Worm (Caenorhabditis elegans) whole organism, L1 larva: Measurements from ENCODE around the gene nspc-12.
A peak's percentile ranks its signal among the peaks of the same experiment; 100 is the strongest.

Source experiments
- C16A3.4 ChIP-seq: fragments of 150-350 bp; optimal IDR thresholded peaks from 2 replicates; lab custom pipeline; 2014; ENCODE audit warnings: missing biosample characterization, missing genetic modification characterization
- C34B4.2 ChIP-seq: sonication (generic microtip); optimal IDR thresholded peaks from 2 replicates; lab custom pipeline; 2017; ENCODE audit warnings: mild to moderate bottlenecking, missing genetic modification characterization, missing compliant biosample characterization
- aha-1 ChIP-seq: fragments of 150-350 bp; optimal IDR thresholded peaks from 2 replicates; lab custom pipeline; 2014; ENCODE audit warnings: missing biosample characterization, missing genetic modification characterization
- blmp-1 ChIP-seq: fragments of 150-350 bp; optimal IDR thresholded peaks from 2 replicates; lab custom pipeline; 2014; ENCODE audit warnings: missing biosample characterization, missing genetic modification characterization
- ceh-8 ChIP-seq: fragments of 200-800 bp; sonication (Bioruptor generic); optimal IDR thresholded peaks from 2 replicates; lab custom pipeline; 2018; ENCODE audit warnings: mild to moderate bottlenecking, missing genetic modification characterization, moderate library complexity, missing compliant biosample characterization
- ceh-88 ChIP-seq: fragments of 200-800 bp; sonication (Bioruptor generic); IDR thresholded peaks from 2 replicates; pipeline ENCODE4 v1.3.6; 2022; ENCODE audit warnings: missing genetic modification characterization, missing compliant biosample characterization
- dpl-1 ChIP-seq, 3 experiments: fragments of 150-350 bp in 2 of 3; sonication (generic microtip) in 1 of 3; optimal IDR thresholded peaks; 2 replicates each; lab custom pipeline; 2014 to 2017; ENCODE audit warnings: missing biosample characterization in 3 of 3, missing genetic modification characterization in 3 of 3, missing genetic modification reagents in 3 of 3
- dsc-1 ChIP-seq: sonication (generic microtip); optimal IDR thresholded peaks from 2 replicates; lab custom pipeline; 2016; ENCODE audit warnings: mild to moderate bottlenecking, missing genetic modification characterization, missing compliant biosample characterization
- efl-1 ChIP-seq, 4 experiments: fragments of 150-350 bp; optimal IDR thresholded peaks in 3 of 4; peaks in 1 of 4; 1 replicate in 1 of 4; 2 replicates in 3 of 4; lab custom pipeline; 2014; ENCODE audit warnings: missing biosample characterization in 2 of 4, missing genetic modification characterization in 2 of 4, missing genetic modification reagents in 2 of 4
- efl-3 ChIP-seq: fragments of 200-800 bp; sonication (Bioruptor generic); optimal IDR thresholded peaks from 2 replicates; lab custom pipeline; 2018; ENCODE audit warnings: mild to moderate bottlenecking, missing genetic modification characterization, missing compliant biosample characterization
- fkh-8 ChIP-seq: sonication (generic microtip); optimal IDR thresholded peaks from 2 replicates; lab custom pipeline; 2016; ENCODE audit warnings: mild to moderate bottlenecking, missing genetic modification characterization, missing compliant biosample characterization
- hlh-17 ChIP-seq: fragments of 200-800 bp; sonication (Bioruptor generic); optimal IDR thresholded peaks from 2 replicates; lab custom pipeline; 2018; ENCODE audit warnings: missing genetic modification characterization, mild to moderate bottlenecking, missing compliant biosample characterization, moderate library complexity, borderline replicate concordance
- hlh-4 ChIP-seq: sonication (generic microtip); optimal IDR thresholded peaks from 2 replicates; lab custom pipeline; 2016; ENCODE audit warnings: mild to moderate bottlenecking, missing genetic modification characterization, missing compliant biosample characterization
- lin-14 ChIP-seq: fragments of 200-800 bp; sonication (Bioruptor generic); optimal IDR thresholded peaks from 2 replicates; lab custom pipeline; 2018; ENCODE audit warnings: mild to moderate bottlenecking, missing genetic modification characterization, moderate library complexity, missing compliant biosample characterization
- lin-35 ChIP-seq, 2 experiments: fragments of 150-350 bp; optimal IDR thresholded peaks; 2 replicates each; lab custom pipeline; 2014; ENCODE audit warnings: missing biosample characterization in 2 of 2, missing genetic modification characterization in 2 of 2, missing genetic modification reagents in 2 of 2
- mab-9 ChIP-seq: fragments of 200-800 bp; sonication (Bioruptor generic); IDR thresholded peaks from 2 replicates; pipeline ENCODE4 v1.3.6; 2022; ENCODE audit warnings: missing genetic modification reagents, missing genetic modification characterization, missing compliant biosample characterization
- mef-2 ChIP-seq: fragments of 150-350 bp; optimal IDR thresholded peaks from 2 replicates; lab custom pipeline; 2014; ENCODE audit warnings: missing biosample characterization, missing genetic modification characterization
- nhr-19 ChIP-seq: fragments of 200-800 bp; sonication (Bioruptor generic); conservative IDR thresholded peaks from 2 replicates; pipeline ENCODE4 v1.3.6; 2022; ENCODE audit warnings: missing genetic modification characterization, missing compliant biosample characterization
- nhr-20 ChIP-seq: sonication (generic microtip); optimal IDR thresholded peaks from 2 replicates; lab custom pipeline; 2016; ENCODE audit warnings: mild to moderate bottlenecking, missing genetic modification characterization, missing compliant biosample characterization
- nhr-237 ChIP-seq: fragments of 150-350 bp; optimal IDR thresholded peaks from 2 replicates; lab custom pipeline; 2014; ENCODE audit warnings: missing biosample characterization, missing genetic modification characterization
- nhr-28 ChIP-seq: fragments of 150-350 bp; optimal IDR thresholded peaks from 2 replicates; lab custom pipeline; 2014; ENCODE audit warnings: missing biosample characterization, missing genetic modification characterization
- nhr-71 ChIP-seq: sonication (generic microtip); optimal IDR thresholded peaks from 2 replicates; lab custom pipeline; 2016; ENCODE audit warnings: mild to moderate bottlenecking, missing genetic modification characterization, moderate library complexity, missing compliant biosample characterization
- nhr-77 ChIP-seq: fragments of 150-350 bp; optimal IDR thresholded peaks from 2 replicates; lab custom pipeline; 2014; ENCODE audit warnings: missing biosample characterization, missing genetic modification characterization
- pag-3 ChIP-seq: sonication (generic microtip); optimal IDR thresholded peaks from 2 replicates; lab custom pipeline; 2017; ENCODE audit warnings: missing genetic modification characterization, mild to moderate bottlenecking, missing compliant biosample characterization, antibody characterized with exemption, borderline replicate concordance; ENCODE audit not compliant: insufficient read depth
- pax-3 ChIP-seq: fragments of 200-800 bp; sonication (Bioruptor generic); optimal IDR thresholded peaks from 2 replicates; lab custom pipeline; 2018; ENCODE audit warnings: mild to moderate bottlenecking, missing genetic modification characterization, moderate library complexity, missing compliant biosample characterization
- pqm-1 ChIP-seq: sonication (generic microtip); optimal IDR thresholded peaks from 3 replicates; lab custom pipeline; 2017; ENCODE audit warnings: missing biosample characterization, missing genetic modification characterization
- skn-1 ChIP-seq: fragments of 150-350 bp; optimal IDR thresholded peaks from 2 replicates; lab custom pipeline; 2014; ENCODE audit warnings: missing biosample characterization, missing genetic modification characterization
- snu-23 ChIP-seq: sonication (generic microtip); optimal IDR thresholded peaks from 2 replicates; lab custom pipeline; 2016; ENCODE audit warnings: missing genetic modification characterization, missing compliant biosample characterization
- swsn-7 ChIP-seq: sonication (generic microtip); optimal IDR thresholded peaks from 2 replicates; lab custom pipeline; 2016; ENCODE audit warnings: missing genetic modification characterization, missing compliant biosample characterization
- unc-130 ChIP-seq: fragments of 150-350 bp; optimal IDR thresholded peaks from 2 replicates; lab custom pipeline; 2017; ENCODE audit warnings: missing biosample characterization, missing genetic modification characterization, inconsistent platforms
- zag-1 ChIP-seq: fragments of 150-350 bp; optimal IDR thresholded peaks from 2 replicates; lab custom pipeline; 2014; ENCODE audit warnings: missing biosample characterization, missing genetic modification characterization
- zip-4 ChIP-seq: fragments of 200-800 bp; sonication (Bioruptor generic); optimal IDR thresholded peaks from 2 replicates; lab custom pipeline; 2018; ENCODE audit warnings: mild to moderate bottlenecking, missing genetic modification characterization, moderate library complexity, missing compliant biosample characterization
- ztf-11 ChIP-seq, 2 experiments: sonication (generic microtip); optimal IDR thresholded peaks; 2 replicates each; lab custom pipeline; 2016 to 2017; ENCODE audit warnings: missing genetic modification characterization in 2 of 2, missing biosample characterization in 1 of 2, missing compliant biosample characterization in 1 of 2

nspc-12 gene

ce11 chrX:12335808-12336207 is 20.7 kb downstream of the nspc-12 start, which contains the start of gene srd-48:
Gene srd-48 (plus strand): TSS chrX:12336108.
- TF ChIP-seq ceh-88 (no peak), hlh-17 (GFP tag; lab: Kevin White, UChicago) (no peak), pag-3 (tag; lab: Kevin White, UChicago) (no peak), efl-1 (optimal IDR thresholded peaks at IDR 0.05; lab: Kevin White, UChicago) (no peak), efl-1 (GFP tag; optimal IDR thresholded peaks at IDR 0.05 in 1 of 2; lab: Kevin White, UChicago) (no peak), nhr-28 (no peak), dpl-1 (GFP tag; optimal IDR thresholded peaks at IDR 0.05; lab: Kevin White, UChicago) (no peak), swsn-7 (tag; lab: Kevin White, UChicago) (no peak), C16A3.4 (tag; lab: Kevin White, UChicago) (no peak)

ce11 chrX:12333479-12333878 is 23.0 kb downstream of the nspc-12 start, which contains the start of gene srd-47:
Gene srd-47 (plus strand): TSS chrX:12333642.
- TF ChIP-seq efl-1 (optimal IDR thresholded peaks at IDR 0.05; lab: Kevin White, UChicago) (no peak), efl-1 (GFP tag; optimal IDR thresholded peaks at IDR 0.05 in 1 of 2; lab: Kevin White, UChicago) (peak in 1 of 2 experiments; percentile 70), skn-1 (tag; lab: Kevin White, UChicago) (no peak)

ce11 chrX:12331795-12332194 is 24.7 kb downstream of the nspc-12 start, which contains the start of gene srd-46:
Gene srd-46 (plus strand): TSS chrX:12332095.
- TF ChIP-seq mef-2 (tag; lab: Kevin White, UChicago) (no peak), lin-14 (GFP tag; lab: Kevin White, UChicago) (no peak), lin-35 (GFP tag; optimal IDR thresholded peaks at IDR 0.05; lab: Kevin White, UChicago) (no peak), nhr-71 (tag; lab: Kevin White, UChicago) (peak; percentile 18), efl-3 (GFP tag; lab: Kevin White, UChicago) (no peak), ceh-8 (GFP tag; lab: Kevin White, UChicago) (no peak)

- TF ChIP-seq ztf-11 (tag; optimal IDR thresholded peaks at IDR 0.05; lab: Kevin White, UChicago) (no peak), mef-2 (tag; lab: Kevin White, UChicago) (no peak), pax-3 (tag; lab: Kevin White, UChicago) (no peak), nhr-77 (no peak)
These were observed 27.8 kb downstream of the nspc-12 start, which contains the start of gene srd-45 for ce11 chrX:12328676-12329075. Gene srd-45 (plus strand): TSS chrX:12328976.

- TF ChIP-seq lin-14 (GFP tag; lab: Kevin White, UChicago): no peak
- no peak for TF ChIP-seq nhr-77
- no peak for TF ChIP-seq nhr-20 (tag; lab: Kevin White, UChicago)
- no peak for TF ChIP-seq zip-4 (GFP tag; lab: Kevin White, UChicago)
- TF ChIP-seq pqm-1: no peak
- no peak for TF ChIP-seq dsc-1 (tag; lab: Kevin White, UChicago)
- no peak for TF ChIP-seq blmp-1 (tag; lab: Kevin White, UChicago)
- no peak for TF ChIP-seq hlh-17 (GFP tag; lab: Kevin White, UChicago)
- no peak for TF ChIP-seq C34B4.2 (tag; lab: Kevin White, UChicago)
These were observed 30.1 kb downstream of the nspc-12 start, which contains the start of gene srd-41 for ce11 chrX:12326424-12326823. Gene srd-41 (plus strand): TSS chrX:12326724.

- peak; percentile 44 for TF ChIP-seq fkh-8 (tag; lab: Kevin White, UChicago)
- TF ChIP-seq hlh-4: peak; percentile 19
- TF ChIP-seq lin-14 (GFP tag; lab: Kevin White, UChicago): no peak
These were observed 33.0 kb downstream of the nspc-12 start, which contains the start of gene srd-40 for ce11 chrX:12323439-12323838. Gene srd-40 (plus strand): TSS chrX:12323739.

- no peak for TF ChIP-seq snu-23 (GFP tag; lab: Kevin White, UChicago)
- no peak for TF ChIP-seq zag-1 (tag; lab: Kevin White, UChicago)
- TF ChIP-seq nhr-237 (tag; lab: Kevin White, UChicago): no peak
- no peak for TF ChIP-seq ceh-8 (GFP tag; lab: Kevin White, UChicago)
- no peak for TF ChIP-seq C34B4.2 (tag; lab: Kevin White, UChicago)
- no peak for TF ChIP-seq mab-9 (GFP tag; lab: Robert Waterston, UW)
- no peak for TF ChIP-seq unc-130 (tag; lab: Kevin White, UChicago)
- no peak for TF ChIP-seq aha-1 (tag; lab: Kevin White, UChicago)
- no peak for TF ChIP-seq nhr-19 (GFP tag; lab: Robert Waterston, UW)
- TF ChIP-seq, all 84 proteins: peak for 0
These were observed 35.1 kb downstream of the nspc-12 start, which contains the start of gene F17A2.13 for ce11 chrX:12321357-12321756. Gene F17A2.13 (plus strand): TSS chrX:12321657.
